Worm (Caenorhabditis elegans) whole organism, L4/young adult: ENCODE measurements around the gene clec-21.

Experiments
- dao-5 ChIP-seq: sonication (generic microtip); optimal IDR thresholded peaks from 2 replicates; lab custom pipeline; 2016; ENCODE audit warnings: missing genotype, missing genetic modification characterization, moderate library complexity, missing compliant biosample characterization
- him-1 ChIP-seq: sonication (generic microtip); optimal IDR thresholded peaks from 2 replicates; lab custom pipeline; 2016; ENCODE audit warnings: missing genotype, missing genetic modification reagents, missing genetic modification characterization, missing compliant biosample characterization

- TF ChIP-seq dao-5 (tag; lab: Kevin White, UChicago), result no peak
- TF ChIP-seq him-1 (tag; lab: Kevin White, UChicago), result no peak
Measured at ce11 chrII:1535931-1536330, 48.1 kb downstream of the clec-21 start, which contains the start of gene fbxb-43.
